Worm (Caenorhabditis elegans) whole organism, young adult: Measurements from ENCODE around the gene C49F8.14.
A peak's percentile ranks its signal among the peaks of the same experiment; 100 is the strongest.

Experiments used
- B0261.1 ChIP-seq: sonication (generic microtip); optimal IDR thresholded peaks from 2 replicates; lab custom pipeline; 2016; ENCODE audit warnings: mild to moderate bottlenecking, missing genetic modification characterization, moderate library complexity, missing compliant biosample characterization
- D2030.7 ChIP-seq: fragments of 200-800 bp; sonication (Bioruptor generic); IDR thresholded peaks from 2 replicates; pipeline ENCODE4 v1.3.6; 2022; ENCODE audit warnings: missing genetic modification reagents, missing genetic modification characterization, missing compliant biosample characterization
- F57C9.4 ChIP-seq: sonication (generic microtip); optimal IDR thresholded peaks from 2 replicates; lab custom pipeline; 2017; ENCODE audit warnings: mild to moderate bottlenecking, missing genetic modification characterization, missing compliant biosample characterization
- Y67H2A.10 ChIP-seq: fragments of 200-800 bp; sonication (Bioruptor generic); conservative IDR thresholded peaks from 2 replicates; pipeline ENCODE4 v1.3.6; 2022; ENCODE audit warnings: missing genetic modification reagents, missing genetic modification characterization, missing compliant biosample characterization
- Y79H2A.3 ChIP-seq: fragments of 200-800 bp; sonication (Bioruptor generic); conservative IDR thresholded peaks from 2 replicates; pipeline ENCODE4 v1.3.6; 2022; ENCODE audit warnings: missing genetic modification reagents, missing genetic modification characterization, missing compliant biosample characterization
- ZK185.1 ChIP-seq: sonication (generic microtip); optimal IDR thresholded peaks from 2 replicates; lab custom pipeline; 2016; ENCODE audit warnings: mild to moderate bottlenecking, missing genetic modification characterization, missing compliant biosample characterization; ENCODE audit not compliant: poor library complexity, severe bottlenecking
- aptf-3 ChIP-seq: fragments of 200-800 bp; sonication (Bioruptor generic); IDR thresholded peaks from 2 replicates; pipeline ENCODE4 v1.3.6; 2022; ENCODE audit warnings: missing genetic modification characterization, missing compliant biosample characterization
- atf-7 ChIP-seq: sonication (generic microtip); optimal IDR thresholded peaks from 2 replicates; lab custom pipeline; 2017; ENCODE audit warnings: mild to moderate bottlenecking, missing genetic modification characterization, missing compliant biosample characterization
- attf-3 ChIP-seq: fragments of 200-800 bp; sonication (Bioruptor generic); conservative IDR thresholded peaks from 2 replicates; pipeline ENCODE4 v1.3.6; 2022; ENCODE audit warnings: missing genetic modification reagents, missing genetic modification characterization, missing compliant biosample characterization
- attf-5 ChIP-seq: fragments of 200-800 bp; sonication (Bioruptor generic); optimal IDR thresholded peaks from 2 replicates; lab custom pipeline; 2018; ENCODE audit warnings: mild to moderate bottlenecking, missing genetic modification characterization, missing compliant biosample characterization
- ceh-40 ChIP-seq: fragments of 200-800 bp; sonication (Bioruptor generic); IDR thresholded peaks from 2 replicates; pipeline ENCODE4 v1.3.6; 2022; ENCODE audit warnings: missing genetic modification characterization, missing compliant biosample characterization
- ceh-79 ChIP-seq: sonication (generic microtip); optimal IDR thresholded peaks from 2 replicates; lab custom pipeline; 2017; ENCODE audit warnings: mild to moderate bottlenecking, missing genetic modification characterization, missing compliant biosample characterization
- ceh-91 ChIP-seq: fragments of 200-800 bp; sonication (Bioruptor generic); IDR thresholded peaks from 2 replicates; pipeline ENCODE4 v1.3.6; 2022; ENCODE audit warnings: missing genetic modification reagents, missing genetic modification characterization, missing compliant biosample characterization
- egl-18 ChIP-seq: fragments of 200-800 bp; sonication (Bioruptor generic); IDR thresholded peaks from 2 replicates; pipeline ENCODE4 v1.3.6; 2022; ENCODE audit warnings: missing genetic modification reagents, missing genetic modification characterization, missing compliant biosample characterization
- gei-17 ChIP-seq: fragments of 200-800 bp; sonication (Bioruptor generic); optimal IDR thresholded peaks from 2 replicates; lab custom pipeline; 2018; ENCODE audit warnings: mild to moderate bottlenecking, missing genetic modification characterization, missing compliant biosample characterization
- hlh-12 ChIP-seq: sonication (generic microtip); optimal IDR thresholded peaks from 2 replicates; lab custom pipeline; 2016; ENCODE audit warnings: missing genetic modification characterization, missing compliant biosample characterization
- let-607 ChIP-seq, 2 experiments: fragments of 200-800 bp in 1 of 2; sonication (Bioruptor generic) in 1 of 2; sonication (generic microtip) in 1 of 2; optimal IDR thresholded peaks; 2 replicates each; lab custom pipeline; 2016 to 2018; ENCODE audit warnings: mild to moderate bottlenecking in 2 of 2, missing compliant biosample characterization in 2 of 2, missing genetic modification characterization in 2 of 2, moderate library complexity in 2 of 2, missing genotype in 1 of 2
- lin-40 ChIP-seq: sonication (generic microtip); optimal IDR thresholded peaks from 2 replicates; lab custom pipeline; 2016; ENCODE audit warnings: missing genetic modification characterization, mild to moderate bottlenecking, missing compliant biosample characterization, missing genotype, missing genetic modification reagents
- lin-54 ChIP-seq: fragments of 200-800 bp; sonication (Bioruptor generic); optimal IDR thresholded peaks from 2 replicates; lab custom pipeline; 2018; ENCODE audit warnings: mild to moderate bottlenecking, missing genetic modification characterization, missing compliant biosample characterization
- madf-10 ChIP-seq: sonication (generic microtip); optimal IDR thresholded peaks from 2 replicates; lab custom pipeline; 2016; ENCODE audit warnings: mild to moderate bottlenecking, missing genetic modification characterization, missing compliant biosample characterization
- madf-3 ChIP-seq: fragments of 200-800 bp; sonication (Bioruptor generic); IDR thresholded peaks from 2 replicates; pipeline ENCODE4 v1.3.6; 2022; ENCODE audit warnings: missing genetic modification reagents, missing genetic modification characterization, missing compliant biosample characterization
- madf-8 ChIP-seq: fragments of 200-800 bp; sonication (Bioruptor generic); conservative IDR thresholded peaks from 2 replicates; pipeline ENCODE4 v1.3.6; 2022; ENCODE audit warnings: missing genetic modification reagents, missing genetic modification characterization, missing compliant biosample characterization
- mes-4 ChIP-seq: sonication (generic microtip); optimal IDR thresholded peaks from 2 replicates; lab custom pipeline; 2016; ENCODE audit warnings: missing genotype, missing genetic modification characterization, missing compliant biosample characterization
- mxl-1 ChIP-seq: sonication (generic microtip); optimal IDR thresholded peaks from 2 replicates; lab custom pipeline; 2016; ENCODE audit warnings: missing genetic modification characterization, missing compliant biosample characterization
- nfya-1 ChIP-seq: sonication (generic microtip); optimal IDR thresholded peaks from 2 replicates; lab custom pipeline; 2017; ENCODE audit warnings: antibody characterized with exemption, missing compliant biosample characterization, missing genetic modification characterization, borderline replicate concordance; ENCODE audit not compliant: insufficient read depth
- nhr-179 ChIP-seq: sonication (generic microtip); optimal IDR thresholded peaks from 2 replicates; lab custom pipeline; 2016; ENCODE audit warnings: mild to moderate bottlenecking, missing genetic modification characterization, missing compliant biosample characterization
- nhr-27 ChIP-seq: fragments of 200-800 bp; sonication (Bioruptor generic); optimal IDR thresholded peaks from 2 replicates; lab custom pipeline; 2018; ENCODE audit warnings: mild to moderate bottlenecking, missing genetic modification characterization, moderate library complexity, missing compliant biosample characterization
- nhr-80 ChIP-seq: sonication (generic microtip); optimal IDR thresholded peaks from 2 replicates; lab custom pipeline; 2016; ENCODE audit warnings: missing genetic modification characterization, missing compliant biosample characterization
- pha-4 ChIP-seq: fragments of 150-350 bp; sonication (generic microtip); optimal IDR thresholded peaks from 2 replicates; lab custom pipeline; 2014; ENCODE audit warnings: missing biosample characterization, missing genetic modification reagents, missing genetic modification characterization
- repo-1 ChIP-seq: sonication (generic microtip); optimal IDR thresholded peaks from 2 replicates; lab custom pipeline; 2017; ENCODE audit warnings: mild to moderate bottlenecking, missing genetic modification characterization, missing compliant biosample characterization
- rpc-1 ChIP-seq, 2 experiments: fragments of 150-350 bp in 1 of 2; sonication (generic microtip) in 1 of 2; optimal IDR thresholded peaks; 2 replicates each; lab custom pipeline; 2014 to 2018; ENCODE audit warnings: missing biosample characterization in 1 of 2, missing genetic modification characterization in 1 of 2, missing genetic modification reagents in 1 of 2, missing genotype in 1 of 2
- snpc-1.1 ChIP-seq: sonication (generic microtip); optimal IDR thresholded peaks from 2 replicates; lab custom pipeline; 2017; ENCODE audit warnings: missing genetic modification characterization, mild to moderate bottlenecking, missing compliant biosample characterization, antibody characterized with exemption, moderate library complexity, missing genotype, missing genetic modification reagents; ENCODE audit not compliant: insufficient read depth
- somi-1 ChIP-seq: fragments of 200-800 bp; sonication (Bioruptor generic); optimal IDR thresholded peaks from 2 replicates; lab custom pipeline; 2018; ENCODE audit warnings: mild to moderate bottlenecking, missing genetic modification characterization, missing compliant biosample characterization
- tbx-9 ChIP-seq: sonication (generic microtip); optimal IDR thresholded peaks from 2 replicates; lab custom pipeline; 2016; ENCODE audit warnings: borderline replicate concordance, missing genetic modification characterization, inconsistent platforms, missing compliant biosample characterization
- tlf-1 ChIP-seq: fragments of 200-800 bp; sonication (Bioruptor generic); optimal IDR thresholded peaks from 2 replicates; lab custom pipeline; 2018; ENCODE audit warnings: mild to moderate bottlenecking, missing genetic modification characterization, missing compliant biosample characterization
- zim-3 ChIP-seq: sonication (generic microtip); optimal IDR thresholded peaks from 2 replicates; lab custom pipeline; 2017; ENCODE audit warnings: mild to moderate bottlenecking, missing genetic modification characterization, moderate library complexity, missing compliant biosample characterization
- ztf-26 ChIP-seq: sonication (generic microtip); optimal IDR thresholded peaks from 2 replicates; lab custom pipeline; 2017; ENCODE audit warnings: missing genetic modification characterization, missing compliant biosample characterization
- ztf-6 ChIP-seq: fragments of 200-800 bp; sonication (Bioruptor generic); IDR thresholded peaks from 2 replicates; pipeline ENCODE4 v1.3.6; 2022; ENCODE audit warnings: missing genetic modification reagents, missing genetic modification characterization, missing compliant biosample characterization

C49F8.14 gene

DNA sequence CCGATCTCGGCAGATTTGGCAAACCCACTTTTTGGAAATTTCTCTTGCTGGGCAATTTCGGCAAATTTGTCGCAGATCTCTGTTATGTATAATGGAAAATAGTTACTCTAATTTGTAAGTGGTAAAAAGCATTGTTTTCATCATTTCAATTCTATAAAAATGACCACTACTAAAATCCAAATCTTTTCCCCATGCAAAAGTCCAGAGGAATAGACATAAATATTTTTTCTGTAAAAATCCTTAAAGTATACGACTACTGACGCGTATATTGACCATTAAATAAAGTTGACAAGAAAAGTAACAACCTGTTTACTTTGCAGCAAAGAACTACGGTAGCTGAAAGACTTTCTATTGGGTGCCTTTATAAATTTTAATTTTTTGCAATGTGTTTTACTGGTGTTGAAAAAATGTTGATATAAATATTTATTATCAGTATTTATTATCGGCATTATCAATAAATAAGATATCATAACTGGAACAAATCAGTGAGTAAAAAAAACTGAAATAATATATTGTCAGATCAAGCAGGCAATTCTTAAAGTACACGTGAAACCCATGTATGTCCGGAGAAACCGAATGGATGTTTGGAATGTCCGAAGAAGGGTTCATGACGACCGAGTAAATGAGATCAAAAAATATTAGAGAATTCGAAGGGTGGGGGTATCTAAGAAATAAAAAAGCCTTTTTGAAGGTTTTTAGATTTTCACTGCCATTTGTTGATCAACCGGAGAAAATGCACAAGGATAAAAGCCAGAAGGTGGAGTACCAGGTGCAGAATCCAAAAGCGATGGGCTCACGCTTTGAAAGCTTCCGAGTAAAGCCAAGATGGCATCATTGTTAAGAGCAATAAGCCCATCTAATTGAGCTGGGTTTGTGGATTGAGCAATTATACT, 27.3 kb downstream of the C49F8.14 start (continued):
- TF ChIP-seq F57C9.4 (tag; lab: Kevin White, UChicago) (no peak), gei-17 (GFP tag; lab: Kevin White, UChicago) (peak; percentile 67), madf-8 (GFP tag; lab: Robert Waterston, UW) (no peak), rpc-1 (optimal IDR thresholded peaks at IDR 0.05; lab: Kevin White, UChicago) (no peak), rpc-1 (tag; optimal IDR thresholded peaks at IDR 0.05; lab: Kevin White, UChicago) (no peak), ztf-6 (GFP tag; lab: Robert Waterston, UW) (no peak), zim-3 (tag; lab: Kevin White, UChicago) (peak; percentile 83), aptf-3 (GFP tag; lab: Robert Waterston, UW) (no peak), B0261.1 (tag; lab: Kevin White, UChicago) (peak; percentile 18), D2030.7 (GFP tag; lab: Robert Waterston, UW) (no peak), nfya-1 (no peak), ceh-40 (GFP tag; lab: Robert Waterston, UW) (no peak), nhr-27 (tag; lab: Kevin White, UChicago) (peak; percentile 34), mes-4 (no peak), tbx-9 (tag; lab: Kevin White, UChicago) (no peak), madf-3 (GFP tag; lab: Robert Waterston, UW) (0 out of 2 replicates have a peak, but pooled peaks have one; percentile 24), repo-1 (tag; lab: Kevin White, UChicago) (peak; percentile 88), nhr-179 (tag; lab: Kevin White, UChicago) (no peak), let-607 (tag; optimal IDR thresholded peaks at IDR 0.05; lab: Kevin White, UChicago) (peak in 1 of 2 experiments; percentile 63), ztf-26 (tag; lab: Kevin White, UChicago) (peak; percentile 61), ceh-79 (no peak), attf-3 (GFP tag; lab: Robert Waterston, UW) (no peak), Y79H2A.3 (GFP tag; lab: Robert Waterston, UW) (no peak), snpc-1.1 (tag; lab: Kevin White, UChicago) (no peak), Y67H2A.10 (GFP tag; lab: Robert Waterston, UW) (no peak), pha-4 (tag; lab: Kevin White, UChicago) (no peak), atf-7 (tag; lab: Kevin White, UChicago) (peak; percentile 39), egl-18 (GFP tag; lab: Robert Waterston, UW) (no peak), lin-40 (tag; lab: Kevin White, UChicago) (peak; percentile 65), ZK185.1 (tag; lab: Kevin White, UChicago) (peak; percentile 45), ceh-91 (GFP tag; lab: Robert Waterston, UW) (no peak), lin-54 (GFP tag; lab: Kevin White, UChicago) (peak; percentile 1), tlf-1 (peak; percentile 39), nhr-80 (tag; lab: Kevin White, UChicago) (peak; percentile 44), mxl-1 (tag; lab: Kevin White, UChicago) (no peak), hlh-12 (tag; lab: Kevin White, UChicago) (no peak), madf-10 (peak; percentile 23), attf-5 (peak; percentile 43), somi-1 (GFP tag; lab: Kevin White, UChicago) (peak; percentile 24)
